Worm (Caenorhabditis elegans) whole organism, young adult: ENCODE data around the gene F19G12.11.

Experiments used
- B0336.3 ChIP-seq: fragments of 200-800 bp; sonication (Bioruptor generic); IDR thresholded peaks from 2 replicates; pipeline ENCODE4 v1.3.6; 2022; ENCODE audit warnings: missing genetic modification characterization, missing compliant biosample characterization
- D2030.7 ChIP-seq: fragments of 200-800 bp; sonication (Bioruptor generic); IDR thresholded peaks from 2 replicates; pipeline ENCODE4 v1.3.6; 2022; ENCODE audit warnings: missing genetic modification reagents, missing genetic modification characterization, missing compliant biosample characterization
- F23B12.7 ChIP-seq: sonication (generic microtip); optimal IDR thresholded peaks from 2 replicates; lab custom pipeline; 2017; ENCODE audit warnings: missing genetic modification characterization, mild to moderate bottlenecking, missing compliant biosample characterization, antibody characterized with exemption, moderate library complexity; ENCODE audit not compliant: insufficient read depth
- F33H1.4 ChIP-seq: fragments of 200-800 bp; sonication (Bioruptor generic); IDR thresholded peaks from 2 replicates; pipeline ENCODE4 v1.3.6; 2022; ENCODE audit warnings: missing genetic modification reagents, missing genetic modification characterization, missing compliant biosample characterization
- F39B2.1 ChIP-seq: fragments of 200-800 bp; sonication (Bioruptor generic); IDR thresholded peaks from 2 replicates; pipeline ENCODE4 v1.3.6; 2022; ENCODE audit warnings: missing genetic modification reagents, missing genetic modification characterization, missing compliant biosample characterization
- F52B5.7 ChIP-seq: sonication (generic microtip); optimal IDR thresholded peaks from 2 replicates; lab custom pipeline; 2016; ENCODE audit warnings: mild to moderate bottlenecking, missing genetic modification characterization, missing compliant biosample characterization
- K11D2.4 ChIP-seq: fragments of 200-800 bp; sonication (Bioruptor generic); IDR thresholded peaks from 2 replicates; pipeline ENCODE4 v1.3.6; 2022; ENCODE audit warnings: missing genetic modification reagents, missing genetic modification characterization, missing compliant biosample characterization
- K12H6.12 ChIP-seq: fragments of 200-800 bp; sonication (Bioruptor generic); optimal IDR thresholded peaks from 2 replicates; lab custom pipeline; 2018; ENCODE audit warnings: mild to moderate bottlenecking, missing genetic modification characterization, missing compliant biosample characterization
- Y53F4B.3 ChIP-seq: fragments of 200-800 bp; sonication (Bioruptor generic); IDR thresholded peaks from 2 replicates; pipeline ENCODE4 v1.3.6; 2022; ENCODE audit warnings: missing genetic modification reagents, missing genetic modification characterization, missing compliant biosample characterization
- Y95B8A.8 ChIP-seq: fragments of 200-800 bp; sonication (Bioruptor generic); IDR thresholded peaks from 2 replicates; pipeline ENCODE4 v1.3.6; 2022; ENCODE audit warnings: missing genetic modification reagents, missing genetic modification characterization, missing compliant biosample characterization
- atf-7 ChIP-seq: sonication (generic microtip); optimal IDR thresholded peaks from 2 replicates; lab custom pipeline; 2017; ENCODE audit warnings: mild to moderate bottlenecking, missing genetic modification characterization, missing compliant biosample characterization
- attf-6 ChIP-seq: fragments of 200-800 bp; sonication (Bioruptor generic); IDR thresholded peaks from 2 replicates; pipeline ENCODE4 v1.3.6; 2022; ENCODE audit warnings: missing genetic modification reagents, missing genetic modification characterization, missing compliant biosample characterization
- cebp-1 ChIP-seq, 2 experiments: fragments of 200-800 bp in 1 of 2; sonication (Bioruptor generic) in 1 of 2; sonication (generic microtip) in 1 of 2; IDR thresholded peaks in 1 of 2; optimal IDR thresholded peaks in 1 of 2; 2 replicates each; pipeline versions ENCODE4 v1.3.6 to Lab custom; 2017 to 2022; ENCODE audit warnings: missing compliant biosample characterization in 2 of 2, missing genetic modification characterization in 2 of 2, mild to moderate bottlenecking in 1 of 2, missing genetic modification reagents in 1 of 2, moderate library complexity in 1 of 2
- ceh-100 ChIP-seq: fragments of 200-800 bp; sonication (Bioruptor generic); IDR thresholded peaks from 2 replicates; pipeline ENCODE4 v1.3.6; 2022; ENCODE audit warnings: missing genetic modification reagents, missing genetic modification characterization, missing compliant biosample characterization
- ceh-40 ChIP-seq: fragments of 200-800 bp; sonication (Bioruptor generic); IDR thresholded peaks from 2 replicates; pipeline ENCODE4 v1.3.6; 2022; ENCODE audit warnings: missing genetic modification characterization, missing compliant biosample characterization
- ceh-79 ChIP-seq: sonication (generic microtip); optimal IDR thresholded peaks from 2 replicates; lab custom pipeline; 2017; ENCODE audit warnings: mild to moderate bottlenecking, missing genetic modification characterization, missing compliant biosample characterization
- efl-1 ChIP-seq: fragments of 150-350 bp; optimal IDR thresholded peaks from 2 replicates; lab custom pipeline; 2014; ENCODE audit warnings: missing biosample characterization, missing genetic modification reagents, missing genetic modification characterization
- egrh-3 ChIP-seq: fragments of 200-800 bp; sonication (Bioruptor generic); IDR thresholded peaks from 2 replicates; pipeline ENCODE4 v1.3.6; 2022; ENCODE audit warnings: missing genetic modification reagents, missing genetic modification characterization, missing compliant biosample characterization
- gei-17 ChIP-seq: fragments of 200-800 bp; sonication (Bioruptor generic); optimal IDR thresholded peaks from 2 replicates; lab custom pipeline; 2018; ENCODE audit warnings: mild to moderate bottlenecking, missing genetic modification characterization, missing compliant biosample characterization
- hlh-26 ChIP-seq: fragments of 200-800 bp; sonication (Bioruptor generic); conservative IDR thresholded peaks from 2 replicates; pipeline ENCODE4 v1.3.6; 2022; ENCODE audit warnings: missing genetic modification reagents, missing genetic modification characterization, missing compliant biosample characterization
- let-607 ChIP-seq, 2 experiments: fragments of 200-800 bp in 1 of 2; sonication (Bioruptor generic) in 1 of 2; sonication (generic microtip) in 1 of 2; optimal IDR thresholded peaks; 2 replicates each; lab custom pipeline; 2016 to 2018; ENCODE audit warnings: mild to moderate bottlenecking in 2 of 2, missing compliant biosample characterization in 2 of 2, missing genetic modification characterization in 2 of 2, moderate library complexity in 2 of 2, missing genotype in 1 of 2
- lin-40 ChIP-seq: sonication (generic microtip); optimal IDR thresholded peaks from 2 replicates; lab custom pipeline; 2016; ENCODE audit warnings: missing genetic modification characterization, mild to moderate bottlenecking, missing compliant biosample characterization, missing genotype, missing genetic modification reagents
- lir-1 ChIP-seq: fragments of 200-800 bp; sonication (Bioruptor generic); conservative IDR thresholded peaks from 2 replicates; pipeline ENCODE4 v1.3.6; 2022; ENCODE audit warnings: missing genetic modification reagents, missing genetic modification characterization, missing compliant biosample characterization
- madf-10 ChIP-seq: sonication (generic microtip); optimal IDR thresholded peaks from 2 replicates; lab custom pipeline; 2016; ENCODE audit warnings: mild to moderate bottlenecking, missing genetic modification characterization, missing compliant biosample characterization
- mxl-1 ChIP-seq: sonication (generic microtip); optimal IDR thresholded peaks from 2 replicates; lab custom pipeline; 2016; ENCODE audit warnings: missing genetic modification characterization, missing compliant biosample characterization
- nfya-2 ChIP-seq: fragments of 200-800 bp; sonication (Bioruptor generic); IDR thresholded peaks from 2 replicates; pipeline ENCODE4 v1.3.6; 2022; ENCODE audit warnings: missing genetic modification reagents, missing genetic modification characterization, missing compliant biosample characterization
- nhr-179 ChIP-seq: sonication (generic microtip); optimal IDR thresholded peaks from 2 replicates; lab custom pipeline; 2016; ENCODE audit warnings: mild to moderate bottlenecking, missing genetic modification characterization, missing compliant biosample characterization
- nhr-80 ChIP-seq: sonication (generic microtip); optimal IDR thresholded peaks from 2 replicates; lab custom pipeline; 2016; ENCODE audit warnings: missing genetic modification characterization, missing compliant biosample characterization
- rec-8 ChIP-seq, 2 experiments: sonication (generic microtip); optimal IDR thresholded peaks; 2 replicates each; lab custom pipeline; 2016; ENCODE audit warnings: mild to moderate bottlenecking in 2 of 2, missing genetic modification characterization in 2 of 2, missing genetic modification reagents in 2 of 2, missing genotype in 2 of 2, missing biosample characterization in 1 of 2, missing compliant biosample characterization in 1 of 2, moderate library complexity in 1 of 2
- repo-1 ChIP-seq: sonication (generic microtip); optimal IDR thresholded peaks from 2 replicates; lab custom pipeline; 2017; ENCODE audit warnings: mild to moderate bottlenecking, missing genetic modification characterization, missing compliant biosample characterization
- sdz-38 ChIP-seq: sonication (generic microtip); optimal IDR thresholded peaks from 2 replicates; lab custom pipeline; 2016; ENCODE audit warnings: missing genotype, missing genetic modification characterization, missing compliant biosample characterization
- snpc-1.3 ChIP-seq: sonication (generic microtip); optimal IDR thresholded peaks from 2 replicates; lab custom pipeline; 2017; ENCODE audit warnings: missing genetic modification characterization, mild to moderate bottlenecking, missing compliant biosample characterization, antibody characterized with exemption, moderate library complexity, missing genotype, missing genetic modification reagents; ENCODE audit not compliant: insufficient read depth
- snpc-4 ChIP-seq, 5 experiments: fragments of 150-350 bp in 1 of 5; sonication (generic microtip) in 4 of 5; optimal IDR thresholded peaks; 2 replicates each; lab custom pipeline; 2014 to 2018; ENCODE audit warnings: missing genetic modification characterization in 5 of 5, missing biosample characterization in 3 of 5, antibody characterized with exemption in 2 of 5, mild to moderate bottlenecking in 2 of 5, missing compliant biosample characterization in 2 of 5, missing genotype in 2 of 5, moderate library complexity in 2 of 5, missing genetic modification reagents in 1 of 5
- somi-1 ChIP-seq: fragments of 200-800 bp; sonication (Bioruptor generic); optimal IDR thresholded peaks from 2 replicates; lab custom pipeline; 2018; ENCODE audit warnings: mild to moderate bottlenecking, missing genetic modification characterization, missing compliant biosample characterization
- tbp1 ChIP-seq: fragments of 200-800 bp; sonication (Bioruptor generic); optimal IDR thresholded peaks from 2 replicates; lab custom pipeline; 2018; ENCODE audit warnings: mild to moderate bottlenecking, missing genetic modification characterization, missing compliant biosample characterization
- xnd-1 ChIP-seq: sonication (generic microtip); optimal IDR thresholded peaks from 2 replicates; lab custom pipeline; 2016; ENCODE audit warnings: missing genotype, missing genetic modification reagents, missing genetic modification characterization, missing compliant biosample characterization
- zfh-2 ChIP-seq: fragments of 200-800 bp; sonication (Bioruptor generic); conservative IDR thresholded peaks from 2 replicates; pipeline ENCODE4 v1.3.6; 2022; ENCODE audit warnings: missing genetic modification reagents, missing genetic modification characterization, missing compliant biosample characterization
- ztf-26 ChIP-seq: sonication (generic microtip); optimal IDR thresholded peaks from 2 replicates; lab custom pipeline; 2017; ENCODE audit warnings: missing genetic modification characterization, missing compliant biosample characterization
- ztf-6 ChIP-seq: fragments of 200-800 bp; sonication (Bioruptor generic); IDR thresholded peaks from 2 replicates; pipeline ENCODE4 v1.3.6; 2022; ENCODE audit warnings: missing genetic modification reagents, missing genetic modification characterization, missing compliant biosample characterization

The F19G12.11 gene

DNA sequence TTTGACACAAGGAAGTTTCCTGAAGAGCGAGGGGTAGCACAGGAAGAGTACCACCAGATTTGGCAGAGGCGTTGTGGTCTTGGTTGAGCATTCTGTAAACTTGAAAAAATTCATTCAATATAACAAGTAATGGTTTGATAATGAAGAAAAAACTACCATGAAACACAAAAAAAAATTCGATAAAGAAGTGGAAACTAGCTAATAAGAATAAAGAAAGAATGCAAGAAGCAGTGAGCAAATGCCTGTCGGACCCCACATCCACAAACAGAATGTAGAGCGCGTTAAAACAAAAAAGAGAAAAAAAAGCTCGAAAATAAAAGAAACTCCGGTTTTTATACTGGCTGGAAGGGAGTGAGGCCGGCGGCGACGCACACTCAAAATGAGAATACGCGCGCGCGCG is 28.8 kb downstream of the F19G12.11 start, which contains the start of gene H39E20.1 (continued):
- TF ChIP-seq efl-1 (GFP tag; lab: Kevin White, UChicago) (peak; percentile 51), attf-6 (no peak), xnd-1 (peak; percentile 30)

DNA sequence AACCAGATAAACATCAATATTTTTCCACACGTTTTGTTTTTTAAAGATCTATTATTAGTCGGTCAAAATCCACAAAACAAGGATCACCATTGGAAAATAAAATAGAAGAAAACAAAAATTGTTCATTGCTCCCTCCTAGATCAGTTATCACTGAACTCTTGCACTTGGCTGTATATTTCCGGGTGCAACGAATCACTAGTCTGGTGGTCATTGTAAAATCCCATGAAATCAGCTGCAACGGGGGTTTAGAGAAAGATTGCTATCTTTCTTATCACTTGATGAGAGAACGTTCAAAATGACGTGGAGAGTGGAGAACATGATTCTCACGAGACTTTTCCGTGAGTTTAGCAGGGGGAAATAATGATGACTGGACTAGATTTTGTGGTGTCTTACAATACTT is 30.5 kb downstream of the F19G12.11 start:
- no peak for TF ChIP-seq F33H1.4 (GFP tag; lab: Robert Waterston, UW)
- TF ChIP-seq repo-1 (tag; lab: Kevin White, UChicago), result no peak
- TF ChIP-seq lir-1, result 0 out of 2 replicates have a peak, but pooled peaks have one; percentile 8
- TF ChIP-seq somi-1 (GFP tag; lab: Kevin White, UChicago), result peak; percentile 38
- no peak for TF ChIP-seq snpc-4 (GFP tag; optimal IDR thresholded peaks at IDR 0.05; lab: Kevin White, UChicago)
- no peak for TF ChIP-seq snpc-4 (tag; optimal IDR thresholded peaks at IDR 0.05; lab: Kevin White, UChicago)
- TF ChIP-seq ztf-6 (GFP tag; lab: Robert Waterston, UW), result no peak
- TF ChIP-seq atf-7 (tag; lab: Kevin White, UChicago), result peak; percentile 51
- TF ChIP-seq Y95B8A.8 (GFP tag; lab: Robert Waterston, UW), result no peak
- TF ChIP-seq D2030.7 (GFP tag; lab: Robert Waterston, UW), result no peak
- TF ChIP-seq K11D2.4, result 0 out of 2 replicates have a peak, but pooled peaks have one; percentile 32
- no peak for TF ChIP-seq ceh-79 (tag; lab: Kevin White, UChicago)
- TF ChIP-seq cebp-1 (GFP tag; IDR thresholded peaks at IDR 0.05; lab: Robert Waterston, UW), result no peak
- TF ChIP-seq cebp-1 (tag; optimal IDR thresholded peaks at IDR 0.05; lab: Kevin White, UChicago), result peak; percentile 32
- TF ChIP-seq mxl-1, result no peak
- no peak for TF ChIP-seq ceh-40 (GFP tag; lab: Robert Waterston, UW)
- TF ChIP-seq K12H6.12 (tag; lab: Kevin White, UChicago), result peak; percentile 30
- no peak for TF ChIP-seq xnd-1
- TF ChIP-seq B0336.3 (GFP tag; lab: Robert Waterston, UW), result no peak
- no peak for TF ChIP-seq F52B5.7
- TF ChIP-seq sdz-38 (tag; lab: Kevin White, UChicago), result no peak
- TF ChIP-seq hlh-26, result no peak
- TF ChIP-seq egrh-3 (GFP tag; lab: Robert Waterston, UW), result no peak
- peak; percentile 27 for TF ChIP-seq lin-40
- no peak for TF ChIP-seq rec-8 (tag; optimal IDR thresholded peaks at IDR 0.05; lab: Kevin White, UChicago)

DNA sequence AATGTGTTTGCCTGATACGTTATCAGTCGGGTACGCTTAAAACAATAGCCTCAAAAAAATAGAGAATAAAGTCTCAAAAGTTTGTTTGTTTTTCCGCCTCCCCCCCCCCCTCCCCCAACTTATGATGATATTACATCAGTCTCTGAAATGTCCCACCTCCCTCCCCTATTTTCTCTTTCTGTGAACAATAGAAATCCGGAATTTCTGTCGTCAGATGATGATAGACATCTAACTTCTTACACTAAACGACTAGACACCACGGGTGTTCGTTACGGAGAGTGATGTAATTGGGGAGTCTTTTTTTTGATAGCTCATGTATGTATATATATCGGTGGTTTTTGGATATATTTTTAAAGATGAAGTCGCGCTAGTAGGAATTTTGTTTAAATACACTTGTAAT is 31.9 kb downstream of the F19G12.11 start:
- no peak for TF ChIP-seq ceh-100 (GFP tag; lab: Robert Waterston, UW)
- TF ChIP-seq gei-17 (GFP tag; lab: Kevin White, UChicago), result no peak
- TF ChIP-seq Y53F4B.3, result no peak
- TF ChIP-seq D2030.7 (GFP tag; lab: Robert Waterston, UW), result no peak
- TF ChIP-seq madf-10 (tag; lab: Kevin White, UChicago), result no peak
- no peak for TF ChIP-seq nfya-2 (GFP tag; lab: Robert Waterston, UW)
- no peak for TF ChIP-seq zfh-2

DNA sequence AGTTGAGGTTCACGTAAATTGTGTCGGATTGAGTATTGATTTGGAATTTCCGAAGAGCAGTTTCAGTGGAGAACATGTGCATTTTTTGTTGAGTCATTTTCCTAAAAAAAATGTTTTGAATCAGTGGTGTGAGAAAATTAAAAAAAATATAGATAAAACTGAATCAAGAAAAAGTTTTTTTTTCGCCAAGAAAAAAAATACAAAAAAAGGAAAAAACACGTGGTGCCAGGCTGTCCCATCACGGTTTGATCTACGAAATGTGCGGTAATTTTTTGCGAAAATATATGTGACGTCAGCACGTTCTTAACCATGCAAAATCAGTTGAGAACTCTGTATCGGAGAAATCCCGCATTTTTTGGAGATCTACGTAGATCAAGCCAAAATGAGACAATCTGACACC is 32.4 kb downstream of the F19G12.11 start, which contains the start of gene F56C3.9:
Gene F56C3.9 (minus strand): TSS at position 101 of the 400 bp plus-strand sequence.
- TF ChIP-seq nhr-80 (tag; lab: Kevin White, UChicago), result no peak
- no peak for TF ChIP-seq mxl-1
- TF ChIP-seq B0336.3 (GFP tag; lab: Robert Waterston, UW), result no peak
- TF ChIP-seq ztf-26 (tag; lab: Kevin White, UChicago), result no peak
- no peak for TF ChIP-seq cebp-1 (GFP tag; IDR thresholded peaks at IDR 0.05; lab: Robert Waterston, UW)
- TF ChIP-seq cebp-1 (tag; optimal IDR thresholded peaks at IDR 0.05; lab: Kevin White, UChicago), result no peak
- no peak for TF ChIP-seq let-607 (tag; optimal IDR thresholded peaks at IDR 0.05; lab: Kevin White, UChicago)
- TF ChIP-seq snpc-1.3 (tag; lab: Kevin White, UChicago), result no peak
- TF ChIP-seq nhr-179 (tag; lab: Kevin White, UChicago), result no peak
- TF ChIP-seq F39B2.1 (GFP tag; lab: Robert Waterston, UW), result no peak
- no peak for TF ChIP-seq tbp1 (GFP tag; lab: Kevin White, UChicago)
- no peak for TF ChIP-seq ceh-40 (GFP tag; lab: Robert Waterston, UW)
- no peak for TF ChIP-seq F23B12.7 (tag; lab: Kevin White, UChicago)
